Fruit fly (Drosophila melanogaster): ENCODE results near the gene Myc.

dm6 chrX:3377306-3377932 lies 4.5 kb downstream of the Myc start:
- TF ChIP-seq svp (GFP tag) (peak; percentile 9), CG11762 (GFP tag; optimal IDR thresholded peaks at IDR 0.05; ENCODE audit: insufficient read depth) (no peak)

Measured in whole organism, prepupa.